Fruit fly (Drosophila melanogaster) whole organism, embryonic: ENCODE results near the gene SrpRalpha.

Source experiments
- ATbp ChIP-seq: fragments of 200-800 bp; sonication (Bioruptor generic); optimal IDR thresholded peaks from 2 replicates; lab custom pipeline; 2017; ENCODE audit warnings: missing biosample characterization, mild to moderate bottlenecking, missing genetic modification characterization, missing genetic modification reagents
- Bteb2 ChIP-seq: fragments of 200-800 bp; sonication (Bioruptor generic); optimal IDR thresholded peaks from 2 replicates; lab custom pipeline; 2016; ENCODE audit warnings: missing biosample characterization, missing genetic modification characterization
- CG1024 ChIP-seq: fragments of 200-800 bp; sonication (Bioruptor generic); IDR thresholded peaks from 2 replicates; pipeline ENCODE4 v1.3.6; 2022; ENCODE audit warnings: missing biosample characterization, missing genetic modification characterization
- CG10267 ChIP-seq: fragments of 200-800 bp; sonication (Bioruptor generic); optimal IDR thresholded peaks from 2 replicates; lab custom pipeline; 2018; ENCODE audit warnings: missing biosample characterization, mild to moderate bottlenecking, missing genetic modification characterization, moderate library complexity
- CG10565 ChIP-seq: fragments of 200-800 bp; sonication (Bioruptor generic); optimal IDR thresholded peaks from 3 replicates; lab custom pipeline; 2016; ENCODE audit warnings: missing biosample characterization, mild to moderate bottlenecking, missing genetic modification characterization
- CG11093 ChIP-seq: fragments of 200-800 bp; sonication (Bioruptor generic); IDR thresholded peaks from 3 replicates; pipeline ENCODE4 v1.3.6; 2022; ENCODE audit warnings: missing biosample characterization, missing genetic modification characterization
- CG11560 ChIP-seq: fragments of 200-800 bp; sonication (Bioruptor generic); IDR thresholded peaks from 3 replicates; pipeline ENCODE4 v1.3.6; 2022; ENCODE audit warnings: missing biosample characterization, missing genetic modification characterization
- CG12104 ChIP-seq: fragments of 200-800 bp; sonication (Bioruptor generic); optimal IDR thresholded peaks from 3 replicates; lab custom pipeline; 2016; ENCODE audit warnings: missing biosample characterization, missing genetic modification characterization
- CG12155 ChIP-seq: fragments of 200-800 bp; sonication (Bioruptor generic); optimal IDR thresholded peaks from 3 replicates; lab custom pipeline; 2016; ENCODE audit warnings: missing biosample characterization, missing genetic modification characterization
- CG12219 ChIP-seq: fragments of 200-800 bp; sonication (Bioruptor generic); optimal IDR thresholded peaks from 3 replicates; lab custom pipeline; 2018; ENCODE audit warnings: missing biosample characterization, mild to moderate bottlenecking, missing genetic modification characterization
- CG13624 ChIP-seq: fragments of 200-800 bp; sonication (Bioruptor generic); optimal IDR thresholded peaks from 2 replicates; lab custom pipeline; 2016; ENCODE audit warnings: missing biosample characterization, missing genetic modification characterization
- CG14667 ChIP-seq: fragments of 200-800 bp; sonication (Bioruptor generic); IDR thresholded peaks from 2 replicates; pipeline ENCODE4 v1.3.6; 2022; ENCODE audit warnings: missing biosample characterization, missing genetic modification characterization
- CG17361 ChIP-seq: fragments of 200-800 bp; sonication (Bioruptor generic); IDR thresholded peaks from 3 replicates; pipeline ENCODE4 v1.3.6; 2022; ENCODE audit warnings: missing biosample characterization, missing genetic modification characterization
- CG18262 ChIP-seq: fragments of 200-800 bp; optimal IDR thresholded peaks from 3 replicates; lab custom pipeline; 2019; ENCODE audit warnings: missing biosample characterization, mild to moderate bottlenecking, missing genetic modification characterization, moderate library complexity
- CG30403 ChIP-seq: fragments of 200-800 bp; sonication (Bioruptor generic); optimal IDR thresholded peaks from 3 replicates; lab custom pipeline; 2016; ENCODE audit warnings: missing biosample characterization, missing genetic modification characterization
- CG31388 ChIP-seq: fragments of 200-800 bp; sonication (Bioruptor generic); optimal IDR thresholded peaks from 2 replicates; lab custom pipeline; 2016; ENCODE audit warnings: missing biosample characterization, missing genetic modification characterization
- CG32767 ChIP-seq: fragments of 200-800 bp; sonication (Bioruptor generic); IDR thresholded peaks from 2 replicates; pipeline ENCODE4 v1.3.6; 2022; ENCODE audit warnings: missing biosample characterization, missing genetic modification characterization
- CG7745 ChIP-seq: fragments of 200-800 bp; sonication (Bioruptor generic); optimal IDR thresholded peaks from 2 replicates; lab custom pipeline; 2018; ENCODE audit warnings: missing biosample characterization, mild to moderate bottlenecking, missing genetic modification characterization, moderate library complexity
- CG8281 ChIP-seq: fragments of 200-800 bp; sonication (Bioruptor generic); optimal IDR thresholded peaks from 2 replicates; lab custom pipeline; 2018; ENCODE audit warnings: missing biosample characterization, mild to moderate bottlenecking, missing genetic modification characterization, moderate library complexity
- CG9797 ChIP-seq: fragments of 200-800 bp; sonication (Bioruptor generic); optimal IDR thresholded peaks from 3 replicates; lab custom pipeline; 2018; ENCODE audit warnings: missing biosample characterization, mild to moderate bottlenecking, missing genetic modification characterization
- CG9876 ChIP-seq: fragments of 200-800 bp; sonication (Bioruptor generic); optimal IDR thresholded peaks from 2 replicates; lab custom pipeline; 2016; ENCODE audit warnings: missing biosample characterization, missing genetic modification characterization
- D19A ChIP-seq: fragments of 200-800 bp; optimal IDR thresholded peaks from 3 replicates; lab custom pipeline; 2019; ENCODE audit warnings: missing biosample characterization, mild to moderate bottlenecking, missing genetic modification characterization, moderate library complexity
- Dip2 ChIP-seq: fragments of 200-800 bp; sonication (Bioruptor generic); IDR thresholded peaks from 2 replicates; pipeline ENCODE4 v1.3.6; 2022; ENCODE audit warnings: missing biosample characterization, missing genetic modification characterization
- HLH54F ChIP-seq: fragments of 200-800 bp; sonication (Bioruptor generic); optimal IDR thresholded peaks from 3 replicates; lab custom pipeline; 2016; ENCODE audit warnings: missing biosample characterization, missing genetic modification characterization
- Mad ChIP-seq: fragments of 200-800 bp; sonication (Bioruptor generic); optimal IDR thresholded peaks from 2 replicates; lab custom pipeline; 2016; ENCODE audit warnings: missing biosample characterization, missing genetic modification characterization
- Sox100B ChIP-seq: fragments of 200-800 bp; sonication (Bioruptor generic); optimal IDR thresholded peaks from 3 replicates; lab custom pipeline; 2018; ENCODE audit warnings: missing biosample characterization, mild to moderate bottlenecking, missing genetic modification characterization
- TFAM ChIP-seq: fragments of 200-800 bp; sonication (Bioruptor generic); optimal IDR thresholded peaks from 2 replicates; lab custom pipeline; 2017; ENCODE audit warnings: missing biosample characterization, missing genetic modification characterization, inconsistent platforms
- amos ChIP-seq: fragments of 200-800 bp; sonication (Bioruptor generic); IDR thresholded peaks from 2 replicates; pipeline ENCODE4 v1.3.6; 2022; ENCODE audit warnings: missing biosample characterization, missing genetic modification characterization; ENCODE audit not compliant: partially characterized antibody
- ase ChIP-seq: fragments of 200-800 bp; sonication (Bioruptor generic); IDR thresholded peaks from 3 replicates; pipeline ENCODE4 v1.3.6; 2022; ENCODE audit warnings: missing biosample characterization, missing genetic modification characterization
- ash1 ChIP-seq: fragments of 200-800 bp; sonication (Bioruptor generic); optimal IDR thresholded peaks from 2 replicates; lab custom pipeline; 2018; ENCODE audit warnings: missing biosample characterization, mild to moderate bottlenecking, missing genetic modification characterization
- bowl ChIP-seq: fragments of 200-800 bp; sonication (Bioruptor generic); IDR thresholded peaks from 2 replicates; pipeline ENCODE4 v1.3.6; 2022; ENCODE audit warnings: missing biosample characterization, missing genetic modification characterization
- cad ChIP-seq: fragments of >200 bp; optimal IDR thresholded peaks from 2 replicates; lab custom pipeline; 2017; ENCODE audit warnings: missing biosample characterization, missing genetic modification characterization
- cg ChIP-seq: fragments of 200-800 bp; sonication (Bioruptor generic); optimal IDR thresholded peaks from 3 replicates; lab custom pipeline; 2019; ENCODE audit warnings: missing biosample characterization, mild to moderate bottlenecking, missing genetic modification characterization, moderate library complexity
- dmrt99B ChIP-seq: fragments of 200-800 bp; sonication (Bioruptor generic); optimal IDR thresholded peaks from 2 replicates; lab custom pipeline; 2018; ENCODE audit warnings: missing biosample characterization, mild to moderate bottlenecking, missing genetic modification characterization, moderate library complexity
- esg ChIP-seq: fragments of 200-800 bp; sonication (Bioruptor generic); conservative IDR thresholded peaks from 2 replicates; pipeline ENCODE4 v1.3.6; 2022; ENCODE audit warnings: missing biosample characterization, missing genetic modification characterization
- ewg ChIP-seq: fragments of 200-800 bp; sonication (Bioruptor generic); optimal IDR thresholded peaks from 3 replicates; lab custom pipeline; 2017; ENCODE audit warnings: mild to moderate bottlenecking, missing biosample characterization, missing genetic modification reagents, missing genetic modification characterization
- hb ChIP-seq: fragments of 200-800 bp; sonication (Bioruptor generic); IDR thresholded peaks from 3 replicates; pipeline ENCODE4 v1.3.6; 2022; ENCODE audit warnings: missing biosample characterization, missing genetic modification characterization; ENCODE audit not compliant: partially characterized antibody
- jigr1 ChIP-seq: fragments of 200-800 bp; sonication (Bioruptor generic); IDR thresholded peaks from 3 replicates; pipeline ENCODE4 v1.3.6; 2022; ENCODE audit warnings: missing biosample characterization, missing genetic modification characterization
- nerfin-1 ChIP-seq: fragments of 200-800 bp; sonication (Bioruptor generic); optimal IDR thresholded peaks from 3 replicates; lab custom pipeline; 2019; ENCODE audit warnings: missing biosample characterization, mild to moderate bottlenecking, missing genetic modification characterization, moderate library complexity
- otp ChIP-seq: fragments of 200-800 bp; sonication (Bioruptor generic); IDR thresholded peaks from 3 replicates; pipeline ENCODE4, ENCODE4 v1.3.6; 2022; ENCODE audit warnings: missing biosample characterization, missing genetic modification characterization
- peb ChIP-seq: fragments of 200-800 bp; sonication (Bioruptor generic); IDR thresholded peaks from 2 replicates; pipeline ENCODE4 v1.3.6; 2022; ENCODE audit warnings: missing biosample characterization, missing genetic modification characterization
- pros ChIP-seq: fragments of 200-800 bp; sonication (Bioruptor generic); optimal IDR thresholded peaks from 3 replicates; lab custom pipeline; 2019; ENCODE audit warnings: missing biosample characterization, mild to moderate bottlenecking, missing genetic modification characterization, moderate library complexity
- sd ChIP-seq: fragments of 200-800 bp; sonication (Bioruptor generic); optimal IDR thresholded peaks from 3 replicates; lab custom pipeline; 2018; ENCODE audit warnings: missing biosample characterization, mild to moderate bottlenecking, missing genetic modification characterization, moderate library complexity
- sima ChIP-seq: fragments of 200-800 bp; sonication (Bioruptor generic); optimal IDR thresholded peaks from 2 replicates; lab custom pipeline; 2016; ENCODE audit warnings: missing biosample characterization, missing genetic modification characterization
- sisA ChIP-seq: fragments of 200-800 bp; sonication (Bioruptor generic); IDR thresholded peaks from 2 replicates; pipeline ENCODE4 v1.3.6; 2022; ENCODE audit warnings: missing biosample characterization, missing genetic modification characterization
- slp2 ChIP-seq: fragments of 200-800 bp; sonication (Bioruptor generic); optimal IDR thresholded peaks from 2 replicates; lab custom pipeline; 2016; ENCODE audit warnings: missing biosample characterization, missing genetic modification characterization
- sna ChIP-seq: fragments of 200-800 bp; sonication (Bioruptor generic); IDR thresholded peaks from 2 replicates; pipeline ENCODE4 v1.3.6; 2022; ENCODE audit warnings: missing biosample characterization, missing genetic modification characterization; ENCODE audit not compliant: partially characterized antibody
- tgo ChIP-seq: fragments of 200-800 bp; sonication (Bioruptor generic); IDR thresholded peaks from 3 replicates; pipeline ENCODE4 v1.3.6; 2022; ENCODE audit warnings: missing biosample characterization, missing genetic modification characterization
- usp ChIP-seq: fragments of >200 bp; optimal IDR thresholded peaks from 2 replicates; lab custom pipeline; 2017; ENCODE audit warnings: missing biosample characterization, missing genetic modification characterization
- vfl ChIP-seq: fragments of 200-800 bp; sonication (Bioruptor generic); optimal IDR thresholded peaks from 2 replicates; lab custom pipeline; 2016; ENCODE audit warnings: missing biosample characterization, missing genetic modification characterization
- vnd ChIP-seq: fragments of 200-800 bp; sonication (Bioruptor generic); IDR thresholded peaks from 3 replicates; pipeline ENCODE4 v1.3.6; 2022; ENCODE audit warnings: missing biosample characterization, missing genetic modification characterization; ENCODE audit not compliant: partially characterized antibody

SrpRalpha gene

dm6 chrX:11137566-11138186 lies 8.8 kb upstream of the SrpRalpha start, which contains the start of gene CDK2AP1 (continued):
- TF ChIP-seq ash1 (GFP tag; lab: Kevin White, UChicago) (no peak), slp2 (peak; percentile 11), CG32767 (GFP tag; lab: Robert Waterston, UW) (no peak), D19A (no peak), CG18262 (peak; percentile 9), vfl (GFP tag; lab: Kevin White, UChicago) (no peak), sisA (GFP tag; lab: Robert Waterston, UW) (no peak), hb (GFP tag; lab: Robert Waterston, UW) (peak; percentile 84), Dip2 (GFP tag; lab: Robert Waterston, UW) (no peak), peb (no peak), tgo (GFP tag; lab: Robert Waterston, UW) (no peak), CG12219 (GFP tag; lab: Kevin White, UChicago) (no peak), amos (GFP tag; lab: Robert Waterston, UW) (peak; percentile 80), Sox100B (GFP tag; lab: Kevin White, UChicago) (no peak), cad (no peak), sima (GFP tag; lab: Kevin White, UChicago) (no peak), CG13624 (GFP tag; lab: Kevin White, UChicago) (peak; percentile 77), Bteb2 (GFP tag; lab: Kevin White, UChicago) (no peak), CG12104 (GFP tag; lab: Kevin White, UChicago) (no peak), CG11560 (tag; lab: Robert Waterston, UW) (no peak; the same call in 2 of the 3 replicates), sna (GFP tag; lab: Robert Waterston, UW) (peak; percentile 68; the same call in 1 of the 2 replicates), CG7745 (tag; lab: Kevin White, UChicago) (no peak), ATbp (GFP tag; lab: Kevin White, UChicago) (no peak), esg (GFP tag; lab: Robert Waterston, UW) (0 out of 2 replicates have a peak, but pooled peaks have one; percentile 24), ewg (peak; percentile 10), CG1024 (GFP tag; lab: Robert Waterston, UW) (peak; percentile 78), HLH54F (peak; percentile 42), vnd (GFP tag; lab: Robert Waterston, UW) (peak; percentile 70), usp (GFP tag; lab: Kevin White, UChicago) (no peak), CG10565 (GFP tag; lab: Kevin White, UChicago) (no peak), CG9797 (no peak), bowl (GFP tag; lab: Robert Waterston, UW) (no peak), pros (GFP tag; lab: Kevin White, UChicago) (no peak), CG14667 (no peak), cg (GFP tag; lab: Kevin White, UChicago) (no peak), CG12155 (no peak), CG30403 (GFP tag; lab: Kevin White, UChicago) (peak; percentile 21), CG31388 (GFP tag; lab: Kevin White, UChicago) (no peak), TFAM (GFP tag; lab: Kevin White, UChicago) (no peak), otp (0 out of 3 replicates have a peak, but pooled peaks have one; percentile 18), nerfin-1 (tag; lab: Kevin White, UChicago) (peak; percentile 10), Mad (GFP tag; lab: Kevin White, UChicago) (no peak), sd (tag; lab: Kevin White, UChicago) (no peak), CG10267 (tag; lab: Kevin White, UChicago) (no peak), ase (GFP tag; lab: Robert Waterston, UW) (no peak), CG11093 (GFP tag; lab: Robert Waterston, UW) (no peak), dmrt99B (tag; lab: Kevin White, UChicago) (no peak), CG17361 (GFP tag; lab: Robert Waterston, UW) (peak; percentile 47; the same call in 1 of the 3 replicates), CG8281 (tag; lab: Kevin White, UChicago) (no peak), jigr1 (GFP tag; lab: Robert Waterston, UW) (no peak), CG9876 (no peak)
